Worm (Caenorhabditis elegans) whole organism, young adult: ENCODE measurements around the gene nadk-2.

Experiments used
- Y95B8A.8 ChIP-seq: fragments of 200-800 bp; sonication (Bioruptor generic); IDR thresholded peaks from 2 replicates; pipeline ENCODE4 v1.3.6; 2022; ENCODE audit warnings: missing genetic modification reagents, missing genetic modification characterization, missing compliant biosample characterization
- cebp-2 ChIP-seq: fragments of 200-800 bp; sonication (Bioruptor generic); IDR thresholded peaks from 2 replicates; pipeline ENCODE4 v1.3.6; 2022; ENCODE audit warnings: missing genetic modification characterization, missing compliant biosample characterization
- ceh-27 ChIP-seq: fragments of 200-800 bp; sonication (Bioruptor generic); optimal IDR thresholded peaks from 2 replicates; lab custom pipeline; 2018; ENCODE audit warnings: mild to moderate bottlenecking, missing genetic modification characterization, moderate library complexity, missing compliant biosample characterization
- dpl-1 ChIP-seq: fragments of 150-350 bp; optimal IDR thresholded peaks from 2 replicates; lab custom pipeline; 2014; ENCODE audit warnings: missing biosample characterization, missing genetic modification reagents, missing genetic modification characterization
- egrh-3 ChIP-seq: fragments of 200-800 bp; sonication (Bioruptor generic); IDR thresholded peaks from 2 replicates; pipeline ENCODE4 v1.3.6; 2022; ENCODE audit warnings: missing genetic modification reagents, missing genetic modification characterization, missing compliant biosample characterization
- mes-4 ChIP-seq: sonication (generic microtip); optimal IDR thresholded peaks from 2 replicates; lab custom pipeline; 2016; ENCODE audit warnings: missing genotype, missing genetic modification characterization, missing compliant biosample characterization
- nfya-1 ChIP-seq: sonication (generic microtip); optimal IDR thresholded peaks from 2 replicates; lab custom pipeline; 2017; ENCODE audit warnings: antibody characterized with exemption, missing compliant biosample characterization, missing genetic modification characterization, borderline replicate concordance; ENCODE audit not compliant: insufficient read depth
- sea-2 ChIP-seq: fragments of 200-800 bp; sonication (Bioruptor generic); IDR thresholded peaks from 2 replicates; pipeline ENCODE4 v1.3.6; 2022; ENCODE audit warnings: missing genetic modification characterization, missing compliant biosample characterization
- snpc-4 ChIP-seq, 5 experiments: fragments of 150-350 bp in 1 of 5; sonication (generic microtip) in 4 of 5; optimal IDR thresholded peaks; 2 replicates each; lab custom pipeline; 2014 to 2018; ENCODE audit warnings: missing genetic modification characterization in 5 of 5, missing biosample characterization in 3 of 5, antibody characterized with exemption in 2 of 5, mild to moderate bottlenecking in 2 of 5, missing compliant biosample characterization in 2 of 5, missing genotype in 2 of 5, moderate library complexity in 2 of 5, missing genetic modification reagents in 1 of 5
- unc-62 ChIP-seq: fragments of 150-350 bp; optimal IDR thresholded peaks from 2 replicates; lab custom pipeline; 2014; ENCODE audit warnings: missing biosample characterization, missing genetic modification reagents, missing genetic modification characterization
- xnd-1 ChIP-seq: sonication (generic microtip); optimal IDR thresholded peaks from 2 replicates; lab custom pipeline; 2016; ENCODE audit warnings: missing genotype, missing genetic modification reagents, missing genetic modification characterization, missing compliant biosample characterization

DNA sequence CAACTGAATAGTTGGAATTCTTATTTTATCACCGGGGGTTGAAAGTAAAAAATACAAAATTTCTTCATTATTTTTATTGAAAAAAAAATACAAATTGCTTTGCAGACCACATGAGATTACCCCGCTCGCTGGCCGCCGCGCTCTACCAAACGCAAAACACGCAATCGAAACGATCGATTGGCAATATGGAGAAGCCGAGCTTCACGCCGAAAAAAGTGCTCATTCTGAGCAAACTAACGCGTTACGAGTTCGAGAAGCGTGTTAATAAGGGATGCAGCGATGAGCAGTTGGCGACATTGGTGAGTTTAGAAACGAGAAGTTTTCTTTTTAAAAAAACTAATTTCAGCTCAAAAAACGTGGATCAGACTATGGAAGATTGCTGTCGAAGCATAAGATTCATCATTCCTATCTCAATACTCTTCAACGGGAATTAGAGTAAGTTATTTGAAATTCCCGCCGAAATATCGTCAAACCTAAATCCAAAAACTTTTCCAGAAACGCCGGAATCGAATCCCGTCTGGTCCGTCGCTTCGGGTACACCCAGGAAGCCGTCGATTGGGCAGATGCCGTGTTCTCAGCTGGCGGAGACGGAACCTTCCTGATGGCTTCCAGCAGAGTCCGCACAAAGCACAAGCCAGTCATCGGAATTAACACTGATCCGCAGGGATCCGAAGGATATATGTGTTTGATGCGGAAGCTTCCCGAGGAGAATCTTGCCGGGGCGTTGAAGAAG, 6.2 kb downstream of the nadk-2 start:
- no peak for TF ChIP-seq mes-4
- TF ChIP-seq snpc-4 (GFP tag; optimal IDR thresholded peaks at IDR 0.05; lab: Kevin White, UChicago), result no peak
- TF ChIP-seq snpc-4 (tag; optimal IDR thresholded peaks at IDR 0.05; lab: Kevin White, UChicago), result no peak
- no peak for TF ChIP-seq dpl-1
- no peak for TF ChIP-seq unc-62 (GFP tag; lab: Kevin White, UChicago)
- no peak for TF ChIP-seq Y95B8A.8 (GFP tag; lab: Robert Waterston, UW)
- TF ChIP-seq ceh-27 (GFP tag; lab: Kevin White, UChicago), result no peak
- TF ChIP-seq xnd-1, result no peak
- no peak for TF ChIP-seq cebp-2
- no peak for TF ChIP-seq sea-2 (GFP tag; lab: Robert Waterston, UW)
- no peak for TF ChIP-seq egrh-3 (GFP tag; lab: Robert Waterston, UW)
- no peak for TF ChIP-seq nfya-1 (tag; lab: Kevin White, UChicago)
